Fruit fly (Drosophila melanogaster): ENCODE results near the gene vkg.

DNA sequence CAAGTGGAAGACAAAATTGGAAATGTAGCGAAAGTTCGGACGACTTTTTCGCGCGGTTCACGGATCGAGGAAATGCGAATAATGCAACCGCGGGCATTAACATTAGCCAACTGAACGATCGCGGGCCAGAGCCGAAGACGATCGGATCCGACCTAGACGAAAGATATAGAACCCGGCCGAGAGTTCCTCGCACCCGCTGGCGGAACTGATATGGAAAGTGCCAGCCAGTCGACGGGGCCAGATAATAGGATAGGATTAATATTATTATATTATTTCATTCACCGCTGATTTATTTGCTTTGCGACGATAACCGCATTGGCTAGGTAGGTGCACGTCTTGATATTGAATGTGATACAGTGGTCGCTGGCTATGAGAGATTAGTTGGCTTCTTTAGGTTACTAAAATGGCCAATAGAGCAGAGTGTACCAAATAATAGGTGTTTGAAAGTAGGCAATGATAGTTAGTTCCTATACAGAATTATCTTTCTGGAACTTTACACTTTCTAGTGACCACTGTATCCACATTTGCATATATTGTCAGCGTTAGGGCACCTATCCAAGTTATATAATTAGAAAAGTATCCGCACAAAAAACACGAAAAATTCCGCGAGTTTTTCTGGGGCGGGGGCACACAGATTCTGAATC lies 28.5 kb downstream of the vkg start:
- TF ChIP-seq psq (optimal IDR thresholded peaks at IDR 0.05): no peak
- no peak for TF ChIP-seq Dll (optimal IDR thresholded peaks at IDR 0.05)
